Fruit fly (Drosophila melanogaster) whole organism, adult: ENCODE results near the gene CG43220.

ENCODE experiments used
- CG11617 ChIP-seq: fragments of 200-800 bp; sonication (Bioruptor generic); optimal IDR thresholded peaks from 2 replicates; lab custom pipeline; 2017; ENCODE audit warnings: mild to moderate bottlenecking, missing biosample characterization, missing genetic modification reagents, missing genetic modification characterization
- CG12768 ChIP-seq: fragments of 200-800 bp; sonication (Bioruptor generic); optimal IDR thresholded peaks from 2 replicates; lab custom pipeline; 2017; ENCODE audit warnings: missing biosample characterization, missing genetic modification characterization, mild to moderate bottlenecking, moderate library complexity, missing genetic modification reagents
- CG14711 ChIP-seq: fragments of 200-800 bp; sonication (Bioruptor generic); optimal IDR thresholded peaks from 2 replicates; lab custom pipeline; 2018; ENCODE audit warnings: missing biosample characterization, mild to moderate bottlenecking, missing genetic modification characterization, moderate library complexity
- CG1620 ChIP-seq: fragments of 200-800 bp; sonication (Bioruptor generic); optimal IDR thresholded peaks from 2 replicates; lab custom pipeline; 2016; ENCODE audit warnings: missing biosample characterization, missing genetic modification characterization
- CG33017 ChIP-seq: fragments of 200-800 bp; sonication (Bioruptor generic); optimal IDR thresholded peaks from 2 replicates; lab custom pipeline; 2018; ENCODE audit warnings: missing biosample characterization, mild to moderate bottlenecking, missing genetic modification characterization, moderate library complexity
- CG5204 ChIP-seq: fragments of 200-800 bp; sonication (Bioruptor generic); optimal IDR thresholded peaks from 2 replicates; lab custom pipeline; 2016; ENCODE audit warnings: missing biosample characterization, missing genetic modification characterization
- CG7045 ChIP-seq: fragments of 200-800 bp; sonication (Bioruptor generic); optimal IDR thresholded peaks from 2 replicates; lab custom pipeline; 2017; ENCODE audit warnings: missing biosample characterization, mild to moderate bottlenecking, missing genetic modification characterization
- CG7101 ChIP-seq: fragments of 200-800 bp; sonication (Bioruptor generic); optimal IDR thresholded peaks from 2 replicates; lab custom pipeline; 2018; ENCODE audit warnings: missing biosample characterization, mild to moderate bottlenecking, missing genetic modification characterization, moderate library complexity
- Clk ChIP-seq: fragments of 200-800 bp; sonication (Bioruptor generic); optimal IDR thresholded peaks from 2 replicates; lab custom pipeline; 2017; ENCODE audit warnings: missing biosample characterization, missing genetic modification characterization
- Crg-1 ChIP-seq: fragments of 200-800 bp; sonication (Bioruptor generic); optimal IDR thresholded peaks from 2 replicates; lab custom pipeline; 2016; ENCODE audit warnings: missing biosample characterization, missing genetic modification characterization
- Hr96 ChIP-seq: fragments of 200-800 bp; sonication (Bioruptor generic); optimal IDR thresholded peaks from 2 replicates; lab custom pipeline; 2016; ENCODE audit warnings: missing biosample characterization, missing genetic modification characterization
- Mnt ChIP-seq: fragments of 200-800 bp; sonication (Bioruptor generic); optimal IDR thresholded peaks from 2 replicates; lab custom pipeline; 2016; ENCODE audit warnings: missing biosample characterization, mild to moderate bottlenecking, missing genetic modification characterization
- bab1 ChIP-seq: fragments of 200-800 bp; sonication (Bioruptor generic); optimal IDR thresholded peaks from 3 replicates; lab custom pipeline; 2019; ENCODE audit warnings: missing biosample characterization, mild to moderate bottlenecking, missing genetic modification characterization, moderate library complexity
- cic ChIP-seq: fragments of 200-800 bp; sonication (Bioruptor generic); optimal IDR thresholded peaks from 2 replicates; lab custom pipeline; 2017; ENCODE audit warnings: missing biosample characterization, mild to moderate bottlenecking, missing genetic modification characterization, moderate library complexity
- cnc ChIP-seq, 2 experiments: fragments of >200 bp; optimal IDR thresholded peaks; 2 replicates each; lab custom pipeline; 2017
- kay ChIP-seq: fragments of 200-800 bp; sonication (Bioruptor generic); peaks from one replicate; lab custom pipeline; 2016; ENCODE audit warnings: missing biosample characterization, missing genetic modification characterization, borderline replicate concordance
- ovo ChIP-seq: fragments of 200-800 bp; sonication (Bioruptor generic); optimal IDR thresholded peaks from 2 replicates; lab custom pipeline; 2016; ENCODE audit warnings: missing biosample characterization, missing genetic modification characterization
- pad ChIP-seq: fragments of 200-800 bp; sonication (Bioruptor generic); optimal IDR thresholded peaks from 3 replicates; lab custom pipeline; 2017; ENCODE audit warnings: missing biosample characterization, missing genetic modification characterization, mild to moderate bottlenecking, moderate library complexity, missing genetic modification reagents
- tj ChIP-seq: fragments of 200-800 bp; sonication (Bioruptor generic); optimal IDR thresholded peaks from 3 replicates; lab custom pipeline; 2017; ENCODE audit warnings: missing biosample characterization, mild to moderate bottlenecking, missing genetic modification characterization, moderate library complexity
- toe ChIP-seq: fragments of 200-800 bp; sonication (Bioruptor generic); optimal IDR thresholded peaks from 2 replicates; lab custom pipeline; 2016; ENCODE audit warnings: missing biosample characterization, missing genetic modification characterization

The CG43220 gene

DNA sequence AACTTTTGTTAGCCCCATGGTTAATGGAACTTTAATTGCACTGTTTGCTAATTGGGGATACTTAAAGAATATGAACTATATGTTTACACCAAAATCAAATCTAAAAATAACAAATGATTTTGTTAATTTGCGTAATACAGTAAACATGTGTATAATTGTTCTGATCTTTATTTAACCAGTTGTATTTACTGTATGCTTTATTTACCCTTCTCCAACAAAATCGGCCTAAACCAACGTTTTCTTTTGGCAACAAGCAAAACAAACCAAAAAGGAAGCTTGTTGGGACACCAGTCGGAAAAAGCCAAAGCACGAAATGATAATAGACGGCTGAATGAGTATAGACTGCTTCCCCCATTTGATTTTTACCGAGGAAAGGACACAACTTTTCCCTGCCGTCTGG lies 15.7 kb upstream of the CG43220 start:
- TF ChIP-seq CG14711 (tag; lab: Kevin White, UChicago) = no peak
- TF ChIP-seq Hr96 (GFP tag; lab: Kevin White, UChicago) = no peak
- TF ChIP-seq toe (GFP tag; lab: Kevin White, UChicago) = no peak
- no peak for TF ChIP-seq kay (GFP tag; lab: Kevin White, UChicago)
- TF ChIP-seq CG1620 (GFP tag; lab: Kevin White, UChicago) = no peak

DNA sequence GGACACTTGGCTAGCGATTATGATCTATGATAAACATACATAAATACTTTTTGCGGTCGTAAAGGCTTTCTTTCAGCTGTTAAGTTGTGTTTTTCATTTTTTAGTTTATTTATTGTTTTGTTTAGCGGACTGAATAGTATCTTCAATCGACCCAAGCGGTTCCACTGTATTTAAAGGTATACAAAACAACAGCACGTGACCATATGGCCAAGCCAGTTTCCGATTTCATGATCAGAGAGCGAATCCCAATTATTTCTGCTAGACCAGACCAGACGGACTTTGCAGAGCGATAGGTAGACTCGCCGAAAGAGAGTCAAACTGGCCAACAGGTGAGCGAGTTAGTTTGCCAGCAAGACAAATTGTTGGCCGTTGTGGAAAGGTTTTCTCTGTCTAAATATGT lies 14.8 kb upstream of the CG43220 start, which contains the start of gene Sgt:
Gene Sgt, plus strand, starts transcription at position 80 of the 400 bp plus-strand sequence.
- TF ChIP-seq CG1620 (GFP tag; lab: Kevin White, UChicago) = no peak
- no peak for TF ChIP-seq Clk (GFP tag; lab: Kevin White, UChicago)
- no peak for TF ChIP-seq Crg-1 (GFP tag; lab: Kevin White, UChicago)
- TF ChIP-seq CG12768 (GFP tag; lab: Kevin White, UChicago) = no peak
- TF ChIP-seq cic (GFP tag; lab: Kevin White, UChicago) = no peak

DNA sequence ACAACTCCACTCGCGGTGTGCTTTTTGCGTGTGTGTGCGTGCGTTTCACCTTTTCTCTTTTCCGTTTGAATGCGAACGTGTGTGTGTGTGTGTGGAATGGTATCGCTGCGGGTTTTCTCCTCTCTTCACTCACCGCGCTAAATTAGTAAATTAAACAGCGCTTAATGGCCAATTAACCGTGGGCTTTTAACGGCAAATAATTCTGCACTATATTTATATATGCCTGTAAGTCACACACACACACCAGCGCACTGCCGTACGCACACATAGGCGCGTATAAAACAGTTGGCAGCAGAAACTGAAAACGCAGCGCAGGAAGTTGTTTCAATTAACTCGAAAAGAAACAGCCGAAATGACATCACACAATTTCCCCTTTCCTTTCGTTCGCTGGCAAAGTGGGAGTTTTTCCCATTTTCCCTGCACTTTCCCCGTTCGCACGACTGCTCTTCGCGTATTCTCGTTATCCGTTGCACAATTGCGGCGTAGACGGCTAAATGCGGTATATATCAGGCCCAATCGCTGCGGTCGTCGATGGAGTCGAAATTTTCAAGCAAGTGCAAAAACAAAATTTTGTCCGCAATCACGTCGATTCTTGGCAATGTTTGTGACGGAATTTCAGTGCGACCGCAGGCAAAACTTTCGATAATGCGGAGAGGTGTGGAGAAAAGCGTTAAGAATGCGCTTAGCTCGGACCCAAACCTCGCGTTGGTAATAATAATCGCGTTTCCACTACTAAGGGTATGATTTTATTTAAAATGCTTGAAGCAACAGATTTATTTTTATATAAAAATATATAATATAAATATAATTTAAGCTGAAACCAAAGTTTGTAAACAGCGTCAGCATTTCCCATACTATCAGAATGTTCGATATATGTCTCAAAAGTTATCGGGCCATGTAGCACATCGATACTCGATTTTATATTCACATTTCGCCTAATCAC lies 13.5 kb upstream of the CG43220 start, which contains the start of gene BicD:
Gene BicD, minus strand, starts transcription at position 634 of the 943 bp plus-strand sequence.
- TF ChIP-seq Hr96 (GFP tag; lab: Kevin White, UChicago) (no peak), ovo (GFP tag; lab: Kevin White, UChicago) (peak; percentile 40), Crg-1 (GFP tag; lab: Kevin White, UChicago) (no peak), CG11617 (GFP tag; lab: Kevin White, UChicago) (peak; percentile 36), cnc (optimal IDR thresholded peaks at IDR 0.05; lab: Kevin White, UChicago) (no peak), tj (GFP tag; lab: Kevin White, UChicago) (peak; percentile 4), CG1620 (GFP tag; lab: Kevin White, UChicago) (no peak), toe (GFP tag; lab: Kevin White, UChicago) (no peak), CG7101 (tag; lab: Kevin White, UChicago) (no peak), Mnt (no peak), pad (peak; percentile 37), CG33017 (tag; lab: Kevin White, UChicago) (no peak), cic (GFP tag; lab: Kevin White, UChicago) (no peak), bab1 (GFP tag; lab: Kevin White, UChicago) (peak; percentile 38), CG12768 (GFP tag; lab: Kevin White, UChicago) (peak; percentile 54), Clk (GFP tag; lab: Kevin White, UChicago) (no peak), CG14711 (tag; lab: Kevin White, UChicago) (peak; percentile 6), CG5204 (GFP tag; lab: Kevin White, UChicago) (no peak), kay (GFP tag; lab: Kevin White, UChicago) (no peak), CG7045 (GFP tag; lab: Kevin White, UChicago) (peak; percentile 4)

DNA sequence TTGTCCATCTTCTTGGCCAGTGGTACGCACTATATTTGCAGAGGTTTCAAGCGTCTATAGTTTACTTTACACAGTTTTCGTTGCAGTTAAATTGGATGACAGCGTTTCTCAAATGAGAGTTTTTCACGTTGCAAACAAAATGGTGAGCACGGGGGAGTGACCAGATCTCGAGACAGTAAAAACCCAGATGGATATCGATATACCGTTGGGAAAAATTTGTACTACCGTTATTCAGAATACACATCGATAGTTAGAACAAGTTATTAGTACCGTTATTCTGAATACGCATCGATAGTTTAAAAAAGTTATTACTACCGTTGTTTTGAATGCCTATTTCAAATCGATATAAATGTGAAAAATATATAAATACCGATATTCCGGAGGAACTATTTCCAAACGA lies 8.7 kb upstream of the CG43220 start, which contains the start of gene cass:
Gene cass, minus strand, starts transcription at position 179 of the 400 bp plus-strand sequence.
- TF ChIP-seq CG11617 (GFP tag; lab: Kevin White, UChicago) (peak; percentile 8), cic (GFP tag; lab: Kevin White, UChicago) (peak; percentile 18), ovo (GFP tag; lab: Kevin White, UChicago) (peak; percentile 98), bab1 (GFP tag; lab: Kevin White, UChicago) (peak; percentile 73), Mnt (peak; percentile 33), pad (peak; percentile 19), Hr96 (GFP tag; lab: Kevin White, UChicago) (no peak), toe (GFP tag; lab: Kevin White, UChicago) (no peak)

DNA sequence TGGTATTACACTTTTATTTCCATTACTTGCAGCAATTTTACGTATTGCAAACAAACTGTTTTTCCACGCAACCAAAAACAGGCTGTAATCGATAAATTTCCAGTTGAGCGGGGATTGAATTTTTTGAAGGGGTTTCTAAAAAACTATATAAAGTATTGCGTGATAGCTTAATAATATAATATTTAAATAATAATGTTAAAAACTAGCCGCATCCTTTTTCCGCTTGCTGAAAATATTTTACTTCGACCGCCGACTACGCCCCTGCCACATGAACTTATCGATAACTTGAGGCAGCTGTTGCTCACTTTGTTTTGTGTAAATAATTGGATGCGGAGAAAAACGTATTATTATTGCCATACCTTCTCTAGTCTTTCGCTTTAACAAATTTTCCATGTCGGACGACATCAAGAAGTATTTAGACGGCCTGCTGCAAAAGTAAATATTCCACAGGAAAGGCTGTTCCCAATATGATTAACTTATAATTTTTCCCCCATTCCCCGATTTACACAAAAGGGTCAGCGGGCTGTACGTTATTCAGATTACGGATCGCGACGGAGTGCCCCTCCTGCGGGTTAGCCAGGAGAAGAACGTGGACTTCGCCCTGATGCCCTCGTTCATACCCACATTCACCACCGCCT lies 5.3 kb upstream of the CG43220 start, which contains the start of the genes fws and Lamtor3:
Gene fws, minus strand, starts transcription at position 87 of the 638 bp plus-strand sequence.
Gene Lamtor3, plus strand, starts transcription at position 289 of the 638 bp plus-strand sequence.
- TF ChIP-seq Crg-1 (GFP tag; lab: Kevin White, UChicago) (peak; percentile 94), CG5204 (GFP tag; lab: Kevin White, UChicago) (no peak), CG14711 (tag; lab: Kevin White, UChicago) (peak; percentile 98), kay (GFP tag; lab: Kevin White, UChicago) (peak; percentile 84), Mnt (peak; percentile 86), CG33017 (tag; lab: Kevin White, UChicago) (peak; percentile 98), CG7101 (tag; lab: Kevin White, UChicago) (peak; percentile 99), tj (GFP tag; lab: Kevin White, UChicago) (peak; percentile 84), Hr96 (GFP tag; lab: Kevin White, UChicago) (no peak), CG1620 (GFP tag; lab: Kevin White, UChicago) (peak; percentile 81), CG11617 (GFP tag; lab: Kevin White, UChicago) (peak; percentile 96), cnc (optimal IDR thresholded peaks at IDR 0.05; lab: Kevin White, UChicago) (no peak), toe (GFP tag; lab: Kevin White, UChicago) (peak; percentile 75), cic (GFP tag; lab: Kevin White, UChicago) (peak; percentile 42), pad (peak; percentile 90), ovo (GFP tag; lab: Kevin White, UChicago) (peak; percentile 64), bab1 (GFP tag; lab: Kevin White, UChicago) (peak; percentile 97), CG12768 (GFP tag; lab: Kevin White, UChicago) (peak; percentile 97), Clk (GFP tag; lab: Kevin White, UChicago) (peak; percentile 94), CG7045 (GFP tag; lab: Kevin White, UChicago) (peak; percentile 97)
